Worm (Caenorhabditis elegans) whole organism, L2 larva: ENCODE data around the gene Y57G11C.36.

Source experiments
- blmp-1 ChIP-seq: sonication (generic microtip); optimal IDR thresholded peaks from 2 replicates; lab custom pipeline; 2017; ENCODE audit warnings: missing genetic modification characterization, mild to moderate bottlenecking, missing compliant biosample characterization, antibody characterized with exemption, moderate library complexity; ENCODE audit not compliant: insufficient read depth
- dmd-4 ChIP-seq: sonication (generic microtip); optimal IDR thresholded peaks from 2 replicates; lab custom pipeline; 2017; ENCODE audit warnings: missing biosample characterization, missing genetic modification characterization
- egl-27 ChIP-seq: sonication (generic microtip); optimal IDR thresholded peaks from 3 replicates; lab custom pipeline; 2017; ENCODE audit warnings: missing biosample characterization, missing genetic modification reagents, missing genetic modification characterization
- fos-1 ChIP-seq: fragments of 150-350 bp; optimal IDR thresholded peaks from 2 replicates; lab custom pipeline; 2014; ENCODE audit warnings: missing biosample characterization, missing genetic modification characterization
- lin-39 ChIP-seq: fragments of 150-350 bp; optimal IDR thresholded peaks from 2 replicates; lab custom pipeline; 2014; ENCODE audit warnings: missing biosample characterization, missing genetic modification reagents, missing genetic modification characterization
- nhr-10 ChIP-seq: sonication (generic microtip); optimal IDR thresholded peaks from 2 replicates; lab custom pipeline; 2017; ENCODE audit warnings: missing biosample characterization, missing genetic modification characterization
- nhr-25 ChIP-seq: fragments of 150-350 bp; sonication (generic microtip); optimal IDR thresholded peaks from 3 replicates; lab custom pipeline; 2014; ENCODE audit warnings: missing biosample characterization, missing genetic modification characterization
- nhr-77 ChIP-seq: fragments of 150-350 bp; optimal IDR thresholded peaks from 2 replicates; lab custom pipeline; 2014; ENCODE audit warnings: missing biosample characterization, missing genetic modification characterization
- sma-3 ChIP-seq: sonication (generic microtip); optimal IDR thresholded peaks from 2 replicates; lab custom pipeline; 2016; ENCODE audit warnings: missing genetic modification reagents, missing genetic modification characterization, missing compliant biosample characterization
- sma-9 ChIP-seq, 2 experiments: fragments of 150-350 bp in 1 of 2; sonication (generic microtip) in 1 of 2; optimal IDR thresholded peaks; 2 replicates each; lab custom pipeline; 2014 to 2016; ENCODE audit warnings: missing genetic modification characterization in 2 of 2, mild to moderate bottlenecking in 1 of 2, missing biosample characterization in 1 of 2, missing compliant biosample characterization in 1 of 2, missing genetic modification reagents in 1 of 2, moderate library complexity in 1 of 2
- zag-1 ChIP-seq: fragments of 150-350 bp; optimal IDR thresholded peaks from 2 replicates; lab custom pipeline; 2014; ENCODE audit warnings: missing biosample characterization, missing genetic modification characterization
- ztf-11 ChIP-seq: sonication (generic microtip); optimal IDR thresholded peaks from 2 replicates; lab custom pipeline; 2017; ENCODE audit warnings: missing biosample characterization, missing genetic modification characterization

DNA sequence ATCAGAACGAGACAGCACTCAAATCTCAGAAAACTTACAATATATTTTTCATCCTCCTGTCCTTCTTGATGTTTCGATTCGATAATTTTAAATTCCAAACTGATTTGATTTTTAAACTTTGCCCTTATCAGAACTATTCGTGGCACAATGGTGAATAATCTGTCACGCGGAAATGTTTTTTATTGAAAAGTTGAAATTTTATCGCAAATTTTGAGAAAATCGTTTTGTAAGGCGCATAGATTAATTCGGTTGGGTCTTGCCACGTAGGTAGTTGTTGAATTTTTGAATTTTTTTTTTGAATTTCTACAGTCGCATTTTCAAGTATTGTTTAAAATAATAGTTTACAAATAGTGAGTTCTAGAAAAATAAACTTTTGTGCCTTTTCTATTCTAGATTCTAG, 12.7 kb downstream of the Y57G11C.36 start, which contains the start of gene ptp-5.2:
- TF ChIP-seq fos-1 (tag; lab: Kevin White, UChicago) = no peak
- no peak for TF ChIP-seq nhr-10 (tag; lab: Kevin White, UChicago)
- TF ChIP-seq blmp-1 = no peak
- no peak for TF ChIP-seq lin-39 (tag; lab: Kevin White, UChicago)
- TF ChIP-seq nhr-77 (tag; lab: Kevin White, UChicago) = no peak
- no peak for TF ChIP-seq sma-9 (GFP tag; optimal IDR thresholded peaks at IDR 0.05; lab: Kevin White, UChicago)
- no peak for TF ChIP-seq sma-9 (tag; optimal IDR thresholded peaks at IDR 0.05; lab: Kevin White, UChicago)
- TF ChIP-seq zag-1 (tag; lab: Kevin White, UChicago) = no peak
- no peak for TF ChIP-seq ztf-11
- no peak for TF ChIP-seq egl-27 (tag; lab: Kevin White, UChicago)
- TF ChIP-seq nhr-25 (tag; lab: Kevin White, UChicago) = no peak
- no peak for TF ChIP-seq dmd-4 (tag; lab: Kevin White, UChicago)
- no peak for TF ChIP-seq sma-3 (GFP tag; lab: Kevin White, UChicago)
